Worm (Caenorhabditis elegans): Measurements from ENCODE around the gene R02D5.24.

DNA sequence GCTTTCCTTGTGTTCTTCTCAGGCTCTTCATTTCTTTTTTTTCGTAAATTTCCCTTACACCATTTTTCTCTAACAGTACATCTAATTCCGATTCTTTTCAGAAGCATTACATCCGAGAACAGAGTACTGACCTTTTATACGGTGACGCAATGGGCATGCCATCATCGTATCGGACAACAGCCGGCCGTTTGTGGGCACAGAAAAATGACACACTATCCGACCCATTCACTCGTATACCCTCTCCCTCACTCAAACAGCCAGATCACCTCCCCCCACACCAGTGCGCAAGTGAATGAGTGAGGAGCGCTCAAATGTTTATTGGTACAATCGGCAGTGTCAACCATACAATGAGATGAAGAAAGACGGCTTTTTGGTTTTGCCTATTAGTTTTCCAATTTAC is at the start of gene R02D5.24:
- no peak for TF ChIP-seq tbx-2 (tag; optimal IDR thresholded peaks at IDR 0.05)
- TF ChIP-seq lin-39 (tag; optimal IDR thresholded peaks at IDR 0.05), result no peak
